Worm (Caenorhabditis elegans): ENCODE data around the gene str-136.

str-136 gene

DNA sequence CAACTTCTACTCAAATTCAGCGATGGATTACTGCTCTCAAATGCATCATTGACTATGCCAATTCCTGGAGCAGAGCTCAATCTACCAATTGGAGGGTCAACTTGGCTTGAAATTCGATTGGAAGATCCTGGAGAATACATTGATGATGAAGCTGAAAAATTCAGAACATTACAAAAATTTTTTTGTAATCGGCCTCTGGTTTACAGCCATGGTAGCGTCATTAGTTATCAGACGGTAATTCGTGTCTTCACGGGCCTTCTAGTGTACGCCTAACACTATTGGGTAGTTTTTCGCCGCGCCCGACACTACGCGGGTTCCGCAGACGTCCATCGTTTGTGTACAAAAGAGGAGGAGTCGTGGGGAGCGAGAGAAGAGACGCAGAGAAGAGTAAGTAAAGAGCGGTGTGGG is 50.0 kb downstream of the str-136 start:
- peak; percentile 91 for TF ChIP-seq unc-130 (GFP tag; optimal IDR thresholded peaks at IDR 0.05)
- TF ChIP-seq attf-4 (tag; optimal IDR thresholded peaks at IDR 0.05), result no peak
- TF ChIP-seq dmd-8 (GFP tag; IDR thresholded peaks at IDR 0.05), result no peak
- TF ChIP-seq ceh-62 (tag; optimal IDR thresholded peaks at IDR 0.05), result no peak
- no peak for TF ChIP-seq sdz-12 (GFP tag; optimal IDR thresholded peaks at IDR 0.05)
- TF ChIP-seq vab-7 (GFP tag; IDR thresholded peaks at IDR 0.05), result 0 out of 2 replicates have a peak, but pooled peaks have one; percentile 29
- peak; percentile 91 for TF ChIP-seq nhr-102 (tag; optimal IDR thresholded peaks at IDR 0.05)
- TF ChIP-seq ama-1 (optimal IDR thresholded peaks at IDR 0.05), result peak; percentile 94
- TF ChIP-seq saeg-2 (GFP tag; IDR thresholded peaks at IDR 0.05), result 0 out of 2 replicates have a peak, but pooled peaks have one; percentile 47
- TF ChIP-seq Y105C5A.15 (GFP tag; IDR thresholded peaks at IDR 0.05), result no peak
- peak; percentile 16 for TF ChIP-seq nhr-10 (tag; optimal IDR thresholded peaks at IDR 0.05)
- peak; percentile 73 for TF ChIP-seq php-3 (GFP tag; IDR thresholded peaks at IDR 0.05)
- TF ChIP-seq tra-1 (GFP tag; IDR thresholded peaks at IDR 0.05), result peak; percentile 83
- peak; percentile 97 for TF ChIP-seq F49E8.2 (tag; optimal IDR thresholded peaks at IDR 0.05; ENCODE audit: borderline replicate concordance)
- peak; percentile 47 for TF ChIP-seq nhr-42 (GFP tag; IDR thresholded peaks at IDR 0.05)
- peak in 1 of 2 experiments; percentile 77 for TF ChIP-seq lsy-2 (tag; optimal IDR thresholded peaks at IDR 0.05)
- TF ChIP-seq ZK546.5 (tag; optimal IDR thresholded peaks at IDR 0.05), result no peak
- TF ChIP-seq ztf-11 (tag; optimal IDR thresholded peaks at IDR 0.05), result no peak
- TF ChIP-seq hlh-30 (tag; optimal IDR thresholded peaks at IDR 0.05; ENCODE audit: insufficient read depth), result peak; percentile 80
- no peak for TF ChIP-seq set-16 (GFP tag; IDR thresholded peaks at IDR 0.05)
- no peak for TF ChIP-seq unc-39 (tag; optimal IDR thresholded peaks at IDR 0.05)
- no peak for TF ChIP-seq fkh-10 (GFP tag; optimal IDR thresholded peaks at IDR 0.05)
- TF ChIP-seq nhr-11 (tag; optimal IDR thresholded peaks at IDR 0.05), result peak; percentile 49
- TF ChIP-seq ceh-44 (GFP tag; IDR thresholded peaks at IDR 0.05), result peak; percentile 93
- no peak for TF ChIP-seq zip-2 (tag; optimal IDR thresholded peaks at IDR 0.05)
- no peak for TF ChIP-seq zag-1 (tag; optimal IDR thresholded peaks at IDR 0.05)
- no peak for TF ChIP-seq egl-27 (tag; optimal IDR thresholded peaks at IDR 0.05)
- no peak for TF ChIP-seq nhr-237 (tag; optimal IDR thresholded peaks at IDR 0.05)
- TF ChIP-seq zip-11 (GFP tag; IDR thresholded peaks at IDR 0.05), result no peak
- no peak for TF ChIP-seq cey-2 (tag; optimal IDR thresholded peaks at IDR 0.05; ENCODE audit: borderline replicate concordance, insufficient read depth)
- peak; percentile 44 for TF ChIP-seq zfp-2 (tag; optimal IDR thresholded peaks at IDR 0.05)
- no peak for TF ChIP-seq aha-1 (tag)
- no peak for TF ChIP-seq tag-97 (GFP tag; IDR thresholded peaks at IDR 0.05)
- TF ChIP-seq mxl-3 (GFP tag; optimal IDR thresholded peaks at IDR 0.05), result peak; percentile 66
- peak; percentile 70 for TF ChIP-seq mdt-29 (GFP tag; IDR thresholded peaks at IDR 0.05)
- no peak for TF ChIP-seq madf-5 (GFP tag; IDR thresholded peaks at IDR 0.05)
- TF ChIP-seq ctbp-1 (GFP tag; IDR thresholded peaks at IDR 0.05), result peak; percentile 66; the same call in 1 of the 2 replicates
- peak; percentile 48 to 51 for TF ChIP-seq mdl-1 (tag; optimal IDR thresholded peaks at IDR 0.05)
- TF ChIP-seq mep-1 (tag; optimal IDR thresholded peaks at IDR 0.05), result peak; percentile 93
- no peak for TF ChIP-seq Y5F2A.4 (GFP tag; optimal IDR thresholded peaks at IDR 0.05)
- TF ChIP-seq lin-15B (tag; optimal IDR thresholded peaks at IDR 0.05), result no peak
- peak; percentile 74 for TF ChIP-seq dmd-6 (GFP tag; IDR thresholded peaks at IDR 0.05)
- peak; percentile 68 for TF ChIP-seq spr-3 (GFP tag; optimal IDR thresholded peaks at IDR 0.05)
- peak; percentile 65 to 88 for TF ChIP-seq daf-16 (GFP tag; optimal IDR thresholded peaks at IDR 0.05)
- peak; percentile 86 for TF ChIP-seq daf-16 (tag; optimal IDR thresholded peaks at IDR 0.05)
- TF ChIP-seq pqm-1 (tag; optimal IDR thresholded peaks at IDR 0.05), result peak; percentile 8
- TF ChIP-seq daf-8 (GFP tag; IDR thresholded peaks at IDR 0.05), result no peak
- peak; percentile 13 for TF ChIP-seq ces-1 (GFP tag; optimal IDR thresholded peaks at IDR 0.05)
- peak; percentile 91 for TF ChIP-seq T26A8.4 (GFP tag; IDR thresholded peaks at IDR 0.05)
- TF ChIP-seq gei-8 (GFP tag; optimal IDR thresholded peaks at IDR 0.05), result no peak
- no peak for TF ChIP-seq skn-1 (tag; optimal IDR thresholded peaks at IDR 0.05)
- peak; percentile 71; the same call in 1 of the 2 replicates for TF ChIP-seq daf-19 (GFP tag; conservative IDR thresholded peaks at IDR 0.05)
- TF ChIP-seq ceh-28 (tag; optimal IDR thresholded peaks at IDR 0.05), result no peak

All from whole organism, L4 larva.